Fruit fly (Drosophila melanogaster) whole organism, adult: ENCODE data around the gene KaiR1D.

Source experiments
- CG7045 ChIP-seq: fragments of 200-800 bp; sonication (Bioruptor generic); optimal IDR thresholded peaks from 2 replicates; lab custom pipeline; 2017; ENCODE audit warnings: missing biosample characterization, mild to moderate bottlenecking, missing genetic modification characterization
- Hr96 ChIP-seq: fragments of 200-800 bp; sonication (Bioruptor generic); optimal IDR thresholded peaks from 2 replicates; lab custom pipeline; 2016; ENCODE audit warnings: missing biosample characterization, missing genetic modification characterization

DNA sequence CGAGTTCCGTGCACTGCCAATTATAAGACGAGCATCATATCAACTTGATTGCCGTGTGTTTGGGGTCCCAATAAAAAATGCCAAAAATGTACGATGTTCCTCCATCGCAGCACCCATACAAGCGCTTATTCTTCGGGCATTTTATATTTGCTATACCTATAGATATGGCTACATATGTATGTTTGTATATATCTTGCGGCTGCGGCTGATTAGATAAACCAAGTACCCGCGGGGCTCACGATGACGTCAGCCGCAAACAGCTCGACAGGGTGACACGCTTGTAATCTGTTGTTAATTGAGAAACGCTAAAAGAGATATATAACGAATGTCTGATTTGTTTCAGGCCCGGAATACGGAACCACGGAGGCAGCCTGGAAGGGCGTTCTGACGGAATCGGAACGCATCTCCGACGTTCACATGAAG is 28.8 kb downstream of the KaiR1D start:
- no peak for TF ChIP-seq Hr96 (GFP tag; lab: Kevin White, UChicago)
- no peak for TF ChIP-seq CG7045
